Fruit fly (Drosophila melanogaster): ENCODE data around the gene Pits.

dm6 chrX:12581894-12582293 is 1.1 kb downstream of the Pits start:
- TF ChIP-seq CG9139 (GFP tag; optimal IDR thresholded peaks at IDR 0.05) (no peak), CG6808 (GFP tag; optimal IDR thresholded peaks at IDR 0.05) (no peak), Eip93F (GFP tag; optimal IDR thresholded peaks at IDR 0.05) (no peak)

Data from whole organism, prepupa.